Fruit fly (Drosophila melanogaster): ENCODE data around the gene CG14645.

Gene CG14645

DNA sequence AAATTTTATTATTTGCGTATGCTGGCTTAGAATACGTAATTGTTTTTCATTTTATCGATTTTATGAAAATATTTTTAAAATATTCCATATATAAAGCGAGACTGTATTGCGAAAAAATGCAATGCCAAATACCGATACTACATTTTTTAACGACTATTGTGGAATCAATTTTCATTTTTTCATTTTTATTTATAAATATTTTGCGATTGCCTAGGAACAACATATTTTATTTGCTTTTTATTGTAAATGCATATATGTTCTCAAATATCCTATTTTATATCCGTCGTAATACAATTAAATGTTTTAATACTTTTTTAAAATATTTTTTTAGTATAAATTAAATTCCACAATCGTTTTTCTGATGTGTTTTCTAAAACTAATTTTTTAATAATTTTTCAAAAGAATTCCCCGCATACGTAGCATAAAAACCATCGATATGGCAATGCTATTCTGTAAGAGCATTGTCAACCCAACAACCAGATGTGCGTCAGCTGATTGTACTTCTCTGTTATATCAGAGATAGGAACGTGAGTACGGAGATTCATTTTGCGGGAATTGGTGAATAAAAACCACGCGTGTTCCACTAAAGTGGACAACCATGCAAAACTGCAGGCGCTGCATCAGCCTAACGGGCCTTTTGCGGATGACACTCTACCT, 23.7 kb upstream of the CG14645 start, which contains the start of gene Suv3:
Gene Suv3, plus strand, starts transcription at position 489 of the 657 bp plus-strand sequence.
- TF ChIP-seq bab1 (GFP tag; optimal IDR thresholded peaks at IDR 0.05) (peak; percentile 39), CG33017 (tag; optimal IDR thresholded peaks at IDR 0.05) (peak; percentile 57), cic (GFP tag; optimal IDR thresholded peaks at IDR 0.05) (no peak), cnc (optimal IDR thresholded peaks at IDR 0.05) (no peak), ovo (GFP tag; optimal IDR thresholded peaks at IDR 0.05) (no peak), kay (GFP tag; ENCODE audit: borderline replicate concordance) (peak; percentile 70), Clk (GFP tag; optimal IDR thresholded peaks at IDR 0.05) (no peak), CG14711 (tag; optimal IDR thresholded peaks at IDR 0.05) (peak; percentile 72), CG7045 (GFP tag; optimal IDR thresholded peaks at IDR 0.05) (peak; percentile 32), toe (GFP tag; optimal IDR thresholded peaks at IDR 0.05) (no peak), CG7101 (tag; optimal IDR thresholded peaks at IDR 0.05) (peak; percentile 65), Mnt (GFP tag; optimal IDR thresholded peaks at IDR 0.05) (peak; percentile 52), CG11617 (GFP tag; optimal IDR thresholded peaks at IDR 0.05) (peak; percentile 59), pad (GFP tag; optimal IDR thresholded peaks at IDR 0.05) (peak; percentile 11), tj (GFP tag; optimal IDR thresholded peaks at IDR 0.05) (peak; percentile 42), CG5204 (GFP tag; optimal IDR thresholded peaks at IDR 0.05) (no peak), Crg-1 (GFP tag; optimal IDR thresholded peaks at IDR 0.05) (no peak), Hr96 (GFP tag; optimal IDR thresholded peaks at IDR 0.05) (no peak), CG1620 (GFP tag; optimal IDR thresholded peaks at IDR 0.05) (peak; percentile 19), CG12768 (GFP tag; optimal IDR thresholded peaks at IDR 0.05) (no peak)

dm6 chr3R:4318589-4318988, 16.3 kb upstream of the CG14645 start:
- TF ChIP-seq CG5204 (GFP tag; optimal IDR thresholded peaks at IDR 0.05) (no peak), Hr96 (GFP tag; optimal IDR thresholded peaks at IDR 0.05) (no peak), CG33017 (tag; optimal IDR thresholded peaks at IDR 0.05) (no peak), tj (GFP tag; optimal IDR thresholded peaks at IDR 0.05) (no peak), CG1620 (GFP tag; optimal IDR thresholded peaks at IDR 0.05) (no peak)

DNA sequence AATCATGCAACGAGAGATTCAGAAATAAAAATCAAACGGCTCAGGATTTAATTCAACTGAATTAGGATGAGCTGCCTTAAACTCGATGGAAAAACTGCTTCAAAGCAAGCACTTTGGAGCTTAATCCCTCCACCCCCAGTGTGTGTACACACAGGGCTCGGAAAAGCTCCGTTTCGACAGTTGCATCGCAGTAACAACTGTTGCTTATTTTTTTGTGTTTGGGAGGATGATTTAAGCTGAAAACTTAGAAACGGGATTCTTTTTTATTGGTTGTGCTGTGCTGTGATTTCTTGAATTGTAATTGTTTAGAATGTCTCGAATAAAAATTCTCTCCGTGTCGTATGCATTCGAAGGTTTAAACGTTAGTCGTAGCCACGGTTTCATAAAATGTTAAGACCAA, 15.9 kb upstream of the CG14645 start, which contains the start of gene Syt14:
Gene Syt14, minus strand, starts transcription at position 71 of the 400 bp plus-strand sequence.
- TF ChIP-seq Hr96 (GFP tag; optimal IDR thresholded peaks at IDR 0.05) (no peak), CG12768 (GFP tag; optimal IDR thresholded peaks at IDR 0.05) (no peak), CG5204 (GFP tag; optimal IDR thresholded peaks at IDR 0.05) (no peak), CG7101 (tag; optimal IDR thresholded peaks at IDR 0.05) (no peak), Clk (GFP tag; optimal IDR thresholded peaks at IDR 0.05) (no peak), CG14711 (tag; optimal IDR thresholded peaks at IDR 0.05) (no peak), pad (GFP tag; optimal IDR thresholded peaks at IDR 0.05) (no peak), ovo (GFP tag; optimal IDR thresholded peaks at IDR 0.05) (no peak), CG11617 (GFP tag; optimal IDR thresholded peaks at IDR 0.05) (no peak), Crg-1 (GFP tag; optimal IDR thresholded peaks at IDR 0.05) (no peak), toe (GFP tag; optimal IDR thresholded peaks at IDR 0.05) (no peak), bab1 (GFP tag; optimal IDR thresholded peaks at IDR 0.05) (no peak), Mnt (GFP tag; optimal IDR thresholded peaks at IDR 0.05) (no peak), CG7045 (GFP tag; optimal IDR thresholded peaks at IDR 0.05) (no peak), CG1620 (GFP tag; optimal IDR thresholded peaks at IDR 0.05) (no peak), CG33017 (tag; optimal IDR thresholded peaks at IDR 0.05) (no peak), tj (GFP tag; optimal IDR thresholded peaks at IDR 0.05) (no peak), cnc (optimal IDR thresholded peaks at IDR 0.05) (no peak)

DNA sequence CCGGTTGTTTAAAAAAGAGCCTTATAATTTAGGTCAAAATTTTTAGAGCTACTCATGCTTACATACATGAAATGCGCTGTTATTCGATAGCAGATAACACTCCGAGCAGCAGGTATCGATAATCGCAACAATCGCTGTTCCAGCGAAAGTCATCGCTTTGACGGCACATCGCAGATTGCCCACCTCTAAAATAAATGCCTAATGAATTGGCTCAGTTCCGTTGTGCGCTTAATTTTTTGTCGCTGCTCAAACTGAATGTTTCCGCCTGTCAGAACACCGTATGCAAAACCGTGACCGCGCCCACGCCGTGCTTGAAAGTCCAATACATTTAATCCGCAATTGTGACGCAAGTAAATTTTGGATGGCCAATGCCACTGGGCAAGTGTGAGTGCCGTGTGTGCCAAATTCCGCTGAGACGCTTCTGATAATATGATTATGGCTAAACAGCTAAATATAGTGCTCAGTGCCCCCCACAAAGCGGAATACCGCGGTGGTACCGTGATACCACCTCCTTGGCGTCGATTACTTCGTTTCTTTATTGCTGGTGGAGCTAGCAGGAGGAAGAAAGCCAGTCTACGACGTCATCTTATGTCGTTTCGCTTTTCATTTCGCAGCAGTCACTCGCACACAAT, 15.3 kb upstream of the CG14645 start, which contains the start of gene CG9795:
Gene CG9795, plus strand, starts transcription at position 177 of the 632 bp plus-strand sequence.
- peak; percentile 0 for TF ChIP-seq Mnt (GFP tag; optimal IDR thresholded peaks at IDR 0.05)
- TF ChIP-seq ovo (GFP tag; optimal IDR thresholded peaks at IDR 0.05): no peak
- peak; percentile 13 for TF ChIP-seq CG14711 (tag; optimal IDR thresholded peaks at IDR 0.05)
- TF ChIP-seq CG7045 (GFP tag; optimal IDR thresholded peaks at IDR 0.05): no peak
- TF ChIP-seq bab1 (GFP tag; optimal IDR thresholded peaks at IDR 0.05): peak; percentile 67
- peak; percentile 11 for TF ChIP-seq pad (GFP tag; optimal IDR thresholded peaks at IDR 0.05)
- TF ChIP-seq CG5204 (GFP tag; optimal IDR thresholded peaks at IDR 0.05): no peak
- no peak for TF ChIP-seq Clk (GFP tag; optimal IDR thresholded peaks at IDR 0.05)
- peak; percentile 32 for TF ChIP-seq tj (GFP tag; optimal IDR thresholded peaks at IDR 0.05)
- TF ChIP-seq CG11617 (GFP tag; optimal IDR thresholded peaks at IDR 0.05): peak; percentile 32
- no peak for TF ChIP-seq Hr96 (GFP tag; optimal IDR thresholded peaks at IDR 0.05)
- TF ChIP-seq cnc (optimal IDR thresholded peaks at IDR 0.05): no peak
- TF ChIP-seq kay (GFP tag; ENCODE audit: borderline replicate concordance): no peak
- TF ChIP-seq CG1620 (GFP tag; optimal IDR thresholded peaks at IDR 0.05): no peak
- TF ChIP-seq cic (GFP tag; optimal IDR thresholded peaks at IDR 0.05): no peak
- TF ChIP-seq CG7101 (tag; optimal IDR thresholded peaks at IDR 0.05): peak; percentile 15
- peak; percentile 34 for TF ChIP-seq CG12768 (GFP tag; optimal IDR thresholded peaks at IDR 0.05)
- TF ChIP-seq Crg-1 (GFP tag; optimal IDR thresholded peaks at IDR 0.05): peak; percentile 28
- TF ChIP-seq toe (GFP tag; optimal IDR thresholded peaks at IDR 0.05): no peak
- peak; percentile 7 for TF ChIP-seq CG33017 (tag; optimal IDR thresholded peaks at IDR 0.05)

DNA sequence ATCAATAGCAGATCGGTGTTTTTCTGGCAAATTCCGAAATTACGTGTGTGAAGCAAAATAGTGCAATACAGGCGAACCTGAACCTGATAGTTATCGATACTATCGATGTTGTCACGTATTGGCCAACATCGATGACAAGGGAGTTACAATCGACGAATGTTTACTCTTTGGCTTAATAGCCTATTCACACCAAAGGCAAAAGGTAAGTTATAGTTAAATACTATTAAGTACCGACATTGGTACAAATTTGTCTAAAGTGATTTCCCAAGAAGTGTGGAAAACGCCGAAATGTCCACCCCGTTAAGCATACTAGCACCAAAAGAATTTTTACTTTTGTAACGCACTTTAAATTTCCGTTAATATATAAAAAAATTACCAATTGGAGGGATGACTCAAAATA, 934 bp upstream of the CG14645 start, which contains the start of gene CG9776:
Gene CG9776, minus strand, starts transcription at position 108 of the 400 bp plus-strand sequence.
- TF ChIP-seq Mnt (GFP tag; optimal IDR thresholded peaks at IDR 0.05) (peak; percentile 43), pad (GFP tag; optimal IDR thresholded peaks at IDR 0.05) (no peak), CG1620 (GFP tag; optimal IDR thresholded peaks at IDR 0.05) (peak; percentile 48), CG7101 (tag; optimal IDR thresholded peaks at IDR 0.05) (peak; percentile 55), kay (GFP tag; ENCODE audit: borderline replicate concordance) (no peak), Hr96 (GFP tag; optimal IDR thresholded peaks at IDR 0.05) (peak; percentile 47), toe (GFP tag; optimal IDR thresholded peaks at IDR 0.05) (peak; percentile 59), tj (GFP tag; optimal IDR thresholded peaks at IDR 0.05) (peak; percentile 53), Clk (GFP tag; optimal IDR thresholded peaks at IDR 0.05) (peak; percentile 6), Crg-1 (GFP tag; optimal IDR thresholded peaks at IDR 0.05) (peak; percentile 50), CG5204 (GFP tag; optimal IDR thresholded peaks at IDR 0.05) (no peak), CG12768 (GFP tag; optimal IDR thresholded peaks at IDR 0.05) (peak; percentile 11), cic (GFP tag; optimal IDR thresholded peaks at IDR 0.05) (no peak), ovo (GFP tag; optimal IDR thresholded peaks at IDR 0.05) (no peak), cnc (optimal IDR thresholded peaks at IDR 0.05) (no peak), CG14711 (tag; optimal IDR thresholded peaks at IDR 0.05) (no peak), CG11617 (GFP tag; optimal IDR thresholded peaks at IDR 0.05) (peak; percentile 28), CG7045 (GFP tag; optimal IDR thresholded peaks at IDR 0.05) (peak; percentile 23), CG33017 (tag; optimal IDR thresholded peaks at IDR 0.05) (no peak), bab1 (GFP tag; optimal IDR thresholded peaks at IDR 0.05) (peak; percentile 61)

Data from whole organism, adult.